Worm (Caenorhabditis elegans) whole organism, L4 larva: ENCODE measurements around the gene Y57A10A.8.
A peak's percentile ranks its signal among the peaks of the same experiment; 100 is the strongest.
"Not testable (repeated sequence)": the region's sequence is repeated elsewhere in the genome, so short reads cannot be mapped to it uniquely, and the experiment has no call there.

Source experiments
- F26F4.8 ChIP-seq: fragments of 200-800 bp; sonication (Bioruptor generic); conservative IDR thresholded peaks from 2 replicates; pipeline ENCODE4 v1.3.6; 2022; ENCODE audit warnings: missing genetic modification characterization, missing compliant biosample characterization
- Y48G9A.11 ChIP-seq: fragments of 200-800 bp; sonication (Bioruptor generic); IDR thresholded peaks from 2 replicates; pipeline ENCODE4 v1.3.6; 2022; ENCODE audit warnings: missing genetic modification reagents, missing genetic modification characterization, missing compliant biosample characterization
- Y5F2A.4 ChIP-seq: fragments of 200-800 bp; sonication (Bioruptor generic); optimal IDR thresholded peaks from 2 replicates; lab custom pipeline; 2018; ENCODE audit warnings: mild to moderate bottlenecking, missing genetic modification characterization, missing compliant biosample characterization
- Y75B8A.6 ChIP-seq: fragments of 200-800 bp; sonication (Bioruptor generic); IDR thresholded peaks from 2 replicates; pipeline ENCODE4 v1.3.6; 2022; ENCODE audit warnings: missing genetic modification reagents, missing genetic modification characterization, missing compliant biosample characterization
- aha-1 ChIP-seq: fragments of 150-350 bp; peaks from one replicate; lab custom pipeline; 2014; ENCODE audit warnings: missing biosample characterization, missing genetic modification characterization
- aly-2 ChIP-seq: sonication (generic microtip); optimal IDR thresholded peaks from 2 replicates; lab custom pipeline; 2018; ENCODE audit warnings: missing biosample characterization, missing genetic modification characterization
- ama-1 ChIP-seq: fragments of 150-350 bp; optimal IDR thresholded peaks from 2 replicates; lab custom pipeline; 2014; ENCODE audit warnings: inconsistent platforms, mixed read lengths
- ceh-28 ChIP-seq: fragments of 150-350 bp; optimal IDR thresholded peaks from 2 replicates; lab custom pipeline; 2014; ENCODE audit warnings: missing biosample characterization, missing genetic modification reagents, missing genetic modification characterization
- ceh-44 ChIP-seq: fragments of 200-800 bp; sonication (Bioruptor generic); IDR thresholded peaks from 2 replicates; pipeline ENCODE4 v1.3.6; 2022; ENCODE audit warnings: missing genetic modification reagents, missing genetic modification characterization, missing compliant biosample characterization
- ces-1 ChIP-seq: fragments of 150-350 bp; sonication (generic microtip); optimal IDR thresholded peaks from 4 replicates; lab custom pipeline; 2014; ENCODE audit warnings: missing biosample characterization, missing genetic modification reagents, missing genetic modification characterization
- ctbp-1 ChIP-seq: fragments of 200-800 bp; sonication (Bioruptor generic); IDR thresholded peaks from 2 replicates; pipeline ENCODE4 v1.3.6; 2022; ENCODE audit warnings: missing genetic modification reagents, missing genetic modification characterization, missing compliant biosample characterization
- daf-8 ChIP-seq: fragments of 200-800 bp; sonication (Bioruptor generic); IDR thresholded peaks from 2 replicates; pipeline ENCODE4 v1.3.6; 2022; ENCODE audit warnings: missing genetic modification characterization, missing compliant biosample characterization
- dve-1 ChIP-seq: sonication (generic microtip); optimal IDR thresholded peaks from 2 replicates; lab custom pipeline; 2017; ENCODE audit warnings: antibody characterized with exemption, mild to moderate bottlenecking, missing genetic modification characterization, missing compliant biosample characterization; ENCODE audit not compliant: insufficient read depth
- egl-43 ChIP-seq: fragments of 200-800 bp; sonication (Bioruptor generic); IDR thresholded peaks from 2 replicates; pipeline ENCODE4 v1.3.6; 2022; ENCODE audit warnings: missing genetic modification reagents, missing genetic modification characterization, missing compliant biosample characterization
- hmg-1.1 ChIP-seq: fragments of 200-800 bp; sonication (Bioruptor generic); IDR thresholded peaks from 2 replicates; pipeline ENCODE4 v1.3.6; 2022; ENCODE audit warnings: missing genetic modification reagents, missing genetic modification characterization, missing compliant biosample characterization
- lin-13 ChIP-seq: fragments of 150-350 bp; optimal IDR thresholded peaks from 2 replicates; lab custom pipeline; 2014; ENCODE audit warnings: missing biosample characterization, missing genetic modification reagents, missing genetic modification characterization
- lin-38 ChIP-seq: fragments of 200-800 bp; sonication (Bioruptor generic); IDR thresholded peaks from 2 replicates; pipeline ENCODE4 v1.3.6; 2022; ENCODE audit warnings: missing genetic modification reagents, missing genetic modification characterization, missing compliant biosample characterization
- lin-39 ChIP-seq: fragments of 150-350 bp; optimal IDR thresholded peaks from 2 replicates; lab custom pipeline; 2014; ENCODE audit warnings: missing biosample characterization, missing genetic modification reagents, missing genetic modification characterization
- nhr-11 ChIP-seq: fragments of 150-350 bp; optimal IDR thresholded peaks from 2 replicates; lab custom pipeline; 2014; ENCODE audit warnings: missing biosample characterization, missing genetic modification characterization
- nhr-111 ChIP-seq: fragments of 200-800 bp; sonication (Bioruptor generic); optimal IDR thresholded peaks from 2 replicates; lab custom pipeline; 2018; ENCODE audit warnings: mild to moderate bottlenecking, missing genetic modification characterization, missing compliant biosample characterization
- nhr-41 ChIP-seq: fragments of 200-800 bp; sonication (Bioruptor generic); IDR thresholded peaks from 2 replicates; pipeline ENCODE4 v1.3.6; 2022; ENCODE audit warnings: missing genetic modification reagents, missing genetic modification characterization, missing compliant biosample characterization
- nhr-42 ChIP-seq: fragments of 200-800 bp; sonication (Bioruptor generic); IDR thresholded peaks from 2 replicates; pipeline ENCODE4 v1.3.6; 2022; ENCODE audit warnings: missing genetic modification characterization, missing compliant biosample characterization
- pqm-1 ChIP-seq: sonication (generic microtip); optimal IDR thresholded peaks from 2 replicates; lab custom pipeline; 2017; ENCODE audit warnings: missing biosample characterization, missing genetic modification characterization
- saeg-2 ChIP-seq: fragments of 200-800 bp; sonication (Bioruptor generic); IDR thresholded peaks from 2 replicates; pipeline ENCODE4 v1.3.6; 2022; ENCODE audit warnings: missing genetic modification reagents, missing genetic modification characterization, missing compliant biosample characterization
- skn-1 ChIP-seq: fragments of 150-350 bp; optimal IDR thresholded peaks from 2 replicates; lab custom pipeline; 2014; ENCODE audit warnings: missing biosample characterization, missing genetic modification characterization
- spr-1 ChIP-seq: sonication (generic microtip); optimal IDR thresholded peaks from 2 replicates; lab custom pipeline; 2016; ENCODE audit warnings: mild to moderate bottlenecking, missing genetic modification characterization, missing compliant biosample characterization
- unc-62 ChIP-seq, 3 experiments: fragments of 150-350 bp in 1 of 3; sonication (generic microtip); optimal IDR thresholded peaks in 2 of 3; peaks in 1 of 3; 1 replicate in 1 of 3; 2 replicates in 2 of 3; lab custom pipeline; 2014 to 2017; ENCODE audit warnings: missing biosample characterization in 3 of 3, missing genetic modification characterization in 3 of 3, missing genetic modification reagents in 3 of 3, missing genotype in 1 of 3
- zag-1 ChIP-seq: fragments of 150-350 bp; optimal IDR thresholded peaks from 2 replicates; lab custom pipeline; 2014; ENCODE audit warnings: missing biosample characterization, missing genetic modification characterization
- zfp-3 ChIP-seq: fragments of 200-800 bp; sonication (Bioruptor generic); conservative IDR thresholded peaks from 2 replicates; pipeline ENCODE4 v1.3.6; 2022; ENCODE audit warnings: missing genetic modification reagents, missing genetic modification characterization, missing compliant biosample characterization
- ztf-11 ChIP-seq: fragments of 150-350 bp; optimal IDR thresholded peaks from 2 replicates; lab custom pipeline; 2014; ENCODE audit warnings: missing biosample characterization, missing genetic modification characterization
- ztf-7 ChIP-seq: fragments of 150-350 bp; optimal IDR thresholded peaks from 2 replicates; lab custom pipeline; 2014; ENCODE audit warnings: missing biosample characterization, missing genetic modification characterization

The Y57A10A.8 gene

ce11 chrII:12164539-12164938 is at the start of gene Y57A10A.8:
Gene Y57A10A.8, plus strand, starts transcription at chrII:12164839.
- TF ChIP-seq ctbp-1 (GFP tag; lab: Robert Waterston, UW); lin-38 (GFP tag; lab: Robert Waterston, UW); Y5F2A.4 (GFP tag; lab: Kevin White, UChicago): not testable (repeated sequence)

- TF ChIP-seq aha-1 (peak; percentile 88), F26F4.8 (0 out of 2 replicates have a peak, but pooled peaks have one; percentile 69), Y48G9A.11 (GFP tag; lab: Robert Waterston, UW) (peak; percentile 49; the same call in 1 of the 2 replicates), lin-38 (GFP tag; lab: Robert Waterston, UW) (peak; percentile 54), ceh-44 (GFP tag; lab: Robert Waterston, UW) (0 out of 2 replicates have a peak, but pooled peaks have one; percentile 41)
Measured at ce11 chrII:12122694-12123093, 41.9 kb upstream of the Y57A10A.8 start.

- no peak for TF ChIP-seq pqm-1 (tag; lab: Kevin White, UChicago)
- TF ChIP-seq nhr-11 (tag; lab: Kevin White, UChicago): no peak
- TF ChIP-seq hmg-1.1 (GFP tag; lab: Robert Waterston, UW): no peak
- no peak for TF ChIP-seq spr-1 (tag; lab: Kevin White, UChicago)
- TF ChIP-seq egl-43 (GFP tag; lab: Robert Waterston, UW): no peak
- TF ChIP-seq daf-8 (GFP tag; lab: Robert Waterston, UW): no peak
- TF ChIP-seq dve-1 (tag; lab: Kevin White, UChicago): no peak
- no peak for TF ChIP-seq nhr-41 (GFP tag; lab: Robert Waterston, UW)
- TF ChIP-seq lin-39 (tag; lab: Kevin White, UChicago): no peak
- TF ChIP-seq skn-1 (tag; lab: Kevin White, UChicago): no peak
- TF ChIP-seq aly-2 (tag; lab: Kevin White, UChicago): no peak
- TF ChIP-seq zag-1 (tag; lab: Kevin White, UChicago): no peak
- no peak for TF ChIP-seq ztf-11
- no peak for TF ChIP-seq ces-1 (GFP tag; lab: Kevin White, UChicago)
- no peak for TF ChIP-seq ama-1 (lab: Kevin White, UChicago)
- no peak for TF ChIP-seq nhr-111 (GFP tag; lab: Kevin White, UChicago)
- TF ChIP-seq ceh-28 (tag; lab: Kevin White, UChicago): no peak
- no peak for TF ChIP-seq Y75B8A.6 (GFP tag; lab: Robert Waterston, UW)
- TF ChIP-seq, all 104 proteins: peak for 0
Measured at ce11 chrII:12130393-12130792, 34.2 kb upstream of the Y57A10A.8 start.

- TF ChIP-seq daf-8 (GFP tag; lab: Robert Waterston, UW) (no peak), lin-39 (tag; lab: Kevin White, UChicago) (no peak), spr-1 (tag; lab: Kevin White, UChicago) (no peak), zfp-3 (GFP tag; lab: Robert Waterston, UW) (no peak), lin-13 (GFP tag; lab: Kevin White, UChicago) (no peak), ctbp-1 (GFP tag; lab: Robert Waterston, UW) (no peak), ztf-7 (tag; lab: Kevin White, UChicago) (no peak), saeg-2 (GFP tag; lab: Robert Waterston, UW) (no peak)
- TF ChIP-seq, all 104 proteins: peak for 0
Measured at ce11 chrII:12130868-12131267, 33.8 kb upstream of the Y57A10A.8 start, which contains the start of gene set-24. Gene set-24, minus strand, starts transcription at chrII:12130968.

- no peak for TF ChIP-seq nhr-42 (GFP tag; lab: Robert Waterston, UW)
- peak in 1 of 2 experiments; percentile 93 for TF ChIP-seq unc-62 (GFP tag; optimal IDR thresholded peaks at IDR 0.05 in 1 of 2; lab: Kevin White, UChicago)
- TF ChIP-seq unc-62 (tag; optimal IDR thresholded peaks at IDR 0.05; lab: Kevin White, UChicago): no peak
Measured at ce11 chrII:12137983-12138382, 26.7 kb upstream of the Y57A10A.8 start.
